Fruit fly (Drosophila melanogaster) whole organism, embryonic: ENCODE results near the gene CG17612.

Source experiments
- Atf3 ChIP-seq: fragments of 200-800 bp; sonication (Bioruptor generic); optimal IDR thresholded peaks from 3 replicates; lab custom pipeline; 2016; ENCODE audit warnings: missing biosample characterization, missing genetic modification characterization
- CG32767 ChIP-seq: fragments of 200-800 bp; sonication (Bioruptor generic); IDR thresholded peaks from 2 replicates; pipeline ENCODE4 v1.3.6; 2022; ENCODE audit warnings: missing biosample characterization, missing genetic modification characterization
- eve ChIP-seq, 2 experiments: fragments of >200 bp; optimal IDR thresholded peaks; 2 replicates each; lab custom pipeline; 2017; ENCODE audit warnings: missing biosample characterization in 2 of 2, missing genetic modification characterization in 2 of 2
- kni ChIP-seq: fragments of 200-800 bp; sonication (Bioruptor generic); optimal IDR thresholded peaks from 3 replicates; lab custom pipeline; 2017; ENCODE audit warnings: mild to moderate bottlenecking, missing biosample characterization, missing genetic modification reagents, missing genetic modification characterization
- psq ChIP-seq: fragments of 200-800 bp; sonication (Bioruptor generic); optimal IDR thresholded peaks from 2 replicates; lab custom pipeline; 2017; ENCODE audit warnings: missing biosample characterization, missing genetic modification characterization

DNA sequence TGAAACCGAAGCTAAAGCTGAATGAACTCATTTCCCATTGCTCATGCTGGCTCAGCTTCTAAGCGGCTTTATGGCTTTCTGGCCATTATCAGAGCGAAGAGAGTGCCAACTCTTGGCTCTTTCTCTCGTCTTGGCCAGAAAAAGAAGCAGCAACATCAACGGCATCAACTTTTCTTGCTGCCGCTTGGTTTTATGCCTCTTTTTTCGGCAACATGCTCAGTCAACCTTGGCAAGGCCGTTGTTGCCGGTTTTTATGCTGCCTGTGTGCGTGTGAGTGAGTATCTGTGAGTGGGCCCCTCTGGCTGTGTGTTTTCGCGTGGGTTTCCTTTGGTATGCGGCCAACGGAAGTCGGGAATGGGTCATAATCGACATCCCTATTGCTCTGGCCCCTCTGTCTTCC, 11.9 kb downstream of the CG17612 start:
- TF ChIP-seq Atf3 (GFP tag; lab: Kevin White, UChicago) = no peak
- no peak for TF ChIP-seq eve (GFP tag; optimal IDR thresholded peaks at IDR 0.05; lab: Kevin White, UChicago)
- TF ChIP-seq psq (GFP tag; lab: Kevin White, UChicago) = no peak
- no peak for TF ChIP-seq kni
- no peak for TF ChIP-seq CG32767 (GFP tag; lab: Robert Waterston, UW)
